Worm (Caenorhabditis elegans) whole organism, L3 larva: ENCODE results near the gene pgm-2.
A peak's percentile ranks its signal among the peaks of the same experiment; 100 is the strongest.

ENCODE experiments used
- elt-1 ChIP-seq: fragments of 150-350 bp; optimal IDR thresholded peaks from 2 replicates; lab custom pipeline; 2014; ENCODE audit warnings: missing biosample characterization, missing genetic modification characterization
- nfya-1 ChIP-seq: sonication (generic microtip); optimal IDR thresholded peaks from 2 replicates; lab custom pipeline; 2017; ENCODE audit warnings: missing genetic modification characterization, mild to moderate bottlenecking, missing compliant biosample characterization, antibody characterized with exemption, moderate library complexity; ENCODE audit not compliant: insufficient read depth
- nhr-237 ChIP-seq: fragments of 150-350 bp; optimal IDR thresholded peaks from 2 replicates; lab custom pipeline; 2014; ENCODE audit warnings: missing biosample characterization, missing genetic modification characterization
- unc-62 ChIP-seq: fragments of 150-350 bp; sonication (generic microtip); optimal IDR thresholded peaks from 4 replicates; lab custom pipeline; 2014; ENCODE audit warnings: missing biosample characterization, missing genetic modification reagents, missing genetic modification characterization

DNA sequence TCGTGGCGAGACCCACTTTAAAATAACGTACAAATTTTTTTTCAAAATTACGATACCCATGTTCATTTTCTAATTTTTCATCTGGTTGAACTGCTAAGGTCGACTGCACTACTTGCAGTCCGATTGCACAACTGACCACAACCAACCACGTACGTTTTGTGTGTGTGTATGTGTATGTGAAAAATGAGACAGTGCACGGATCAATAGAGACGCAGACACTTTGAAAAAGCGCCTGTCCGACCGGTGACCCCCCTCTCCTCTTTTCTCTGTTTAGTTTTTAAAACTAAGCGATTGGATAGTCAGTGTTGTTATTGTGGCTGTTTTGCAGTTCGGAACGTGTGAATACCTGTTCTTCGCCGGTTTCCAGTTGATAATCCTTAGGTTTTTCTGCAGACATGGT is 40.4 kb upstream of the pgm-2 start:
- TF ChIP-seq unc-62 (GFP tag; lab: Kevin White, UChicago) (no peak), nfya-1 (tag; lab: Kevin White, UChicago) (peak; percentile 48), elt-1 (tag; lab: Kevin White, UChicago) (no peak), nhr-237 (no peak)
